Worm (Caenorhabditis elegans) whole organism, L4 larva: ENCODE results near the gene R105.1.

ENCODE experiments used
- Y5F2A.4 ChIP-seq: fragments of 200-800 bp; sonication (Bioruptor generic); optimal IDR thresholded peaks from 2 replicates; lab custom pipeline; 2018; ENCODE audit warnings: mild to moderate bottlenecking, missing genetic modification characterization, missing compliant biosample characterization
- ZK546.5 ChIP-seq, 2 experiments: sonication (generic microtip); optimal IDR thresholded peaks; 2 replicates each; lab custom pipeline; 2017; ENCODE audit warnings: missing biosample characterization in 2 of 2, missing genetic modification characterization in 2 of 2
- daf-12 ChIP-seq: fragments of 150-350 bp; optimal IDR thresholded peaks from 2 replicates; lab custom pipeline; 2014; ENCODE audit warnings: missing biosample characterization, missing genetic modification reagents, missing genetic modification characterization
- hlh-30 ChIP-seq: sonication (generic microtip); optimal IDR thresholded peaks from 2 replicates; lab custom pipeline; 2017; ENCODE audit warnings: antibody characterized with exemption, mild to moderate bottlenecking, missing genetic modification characterization, missing compliant biosample characterization; ENCODE audit not compliant: insufficient read depth
- madf-5 ChIP-seq, 2 experiments: fragments of 200-800 bp; sonication (Bioruptor generic); IDR thresholded peaks; 2 replicates each; pipeline ENCODE4 v1.3.6; 2022; ENCODE audit warnings: missing compliant biosample characterization in 2 of 2, missing genetic modification characterization in 2 of 2
- mxl-2 ChIP-seq: fragments of 200-800 bp; sonication (Bioruptor generic); conservative IDR thresholded peaks from 2 replicates; pipeline ENCODE4 v1.3.6; 2022; ENCODE audit warnings: missing genetic modification reagents, missing genetic modification characterization, missing compliant biosample characterization
- nhr-11 ChIP-seq: fragments of 150-350 bp; optimal IDR thresholded peaks from 2 replicates; lab custom pipeline; 2014; ENCODE audit warnings: missing biosample characterization, missing genetic modification characterization
- nhr-6 ChIP-seq: fragments of 150-350 bp; optimal IDR thresholded peaks from 2 replicates; lab custom pipeline; 2014; ENCODE audit warnings: missing biosample characterization, missing genetic modification characterization
- nhr-76 ChIP-seq: fragments of 150-350 bp; optimal IDR thresholded peaks from 2 replicates; lab custom pipeline; 2014; ENCODE audit warnings: missing biosample characterization, missing genetic modification characterization
- rbr-2 ChIP-seq: sonication (generic microtip); optimal IDR thresholded peaks from 2 replicates; lab custom pipeline; 2016; ENCODE audit warnings: missing genotype, missing genetic modification characterization, missing compliant biosample characterization
- skn-1 ChIP-seq: fragments of 150-350 bp; optimal IDR thresholded peaks from 2 replicates; lab custom pipeline; 2014; ENCODE audit warnings: missing biosample characterization, missing genetic modification characterization
- zip-11 ChIP-seq: fragments of 200-800 bp; sonication (Bioruptor generic); IDR thresholded peaks from 2 replicates; pipeline ENCODE4 v1.3.6; 2022; ENCODE audit warnings: missing genetic modification characterization, missing compliant biosample characterization

DNA sequence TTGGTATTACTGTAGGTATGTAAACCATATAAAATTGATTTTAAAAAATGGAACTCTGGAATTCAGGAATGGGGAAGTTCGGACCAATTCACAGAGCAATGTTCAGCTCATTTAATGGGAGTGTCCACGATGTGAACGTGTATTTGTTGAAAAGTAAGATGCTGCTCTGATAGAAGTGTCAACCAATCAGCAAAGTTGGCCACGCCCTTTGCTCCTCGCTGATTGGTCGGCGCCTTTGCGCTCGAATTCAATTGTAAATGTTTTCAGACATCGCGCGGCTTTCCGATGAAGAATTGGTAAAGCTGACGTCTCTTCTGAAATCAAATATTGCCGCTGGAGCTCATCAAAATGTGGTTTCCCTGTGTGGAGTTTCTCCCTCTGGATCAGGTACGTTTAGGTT is 49.7 kb downstream of the R105.1 start:
- no peak for TF ChIP-seq ZK546.5 (tag; optimal IDR thresholded peaks at IDR 0.05; lab: Kevin White, UChicago)
- TF ChIP-seq nhr-11 (tag; lab: Kevin White, UChicago): no peak
- no peak for TF ChIP-seq skn-1
- no peak for TF ChIP-seq nhr-76 (tag; lab: Kevin White, UChicago)
- no peak for TF ChIP-seq zip-11
- TF ChIP-seq daf-12: no peak
- no peak for TF ChIP-seq Y5F2A.4
- no peak for TF ChIP-seq mxl-2 (GFP tag; lab: Robert Waterston, UW)
- no peak for TF ChIP-seq rbr-2
- TF ChIP-seq nhr-6 (tag; lab: Kevin White, UChicago): no peak
- no peak for TF ChIP-seq madf-5 (GFP tag; IDR thresholded peaks at IDR 0.05; lab: Robert Waterston, UW)
- no peak for TF ChIP-seq hlh-30
